Worm (Caenorhabditis elegans) whole organism, mixed stage, embryonic: ENCODE data around the gene srt-33.

Experiments used
- M03D4.4 ChIP-seq: sonication (generic microtip); optimal IDR thresholded peaks from 2 replicates; lab custom pipeline; 2017; ENCODE audit warnings: mild to moderate bottlenecking, missing genetic modification characterization, missing compliant biosample characterization
- ceh-43 ChIP-seq: fragments of 200-800 bp; sonication (Bioruptor generic); optimal IDR thresholded peaks from 2 replicates; lab custom pipeline; 2018; ENCODE audit warnings: mild to moderate bottlenecking, missing genetic modification characterization, moderate library complexity, missing compliant biosample characterization
- elt-3 ChIP-seq: fragments of 150-350 bp; optimal IDR thresholded peaks from 2 replicates; lab custom pipeline; 2014; ENCODE audit warnings: missing biosample characterization, missing genetic modification characterization
- nhr-237 ChIP-seq: fragments of 150-350 bp; optimal IDR thresholded peaks from 2 replicates; lab custom pipeline; 2014; ENCODE audit warnings: missing biosample characterization, missing genetic modification characterization
- nhr-28 ChIP-seq: fragments of 150-350 bp; optimal IDR thresholded peaks from 2 replicates; lab custom pipeline; 2014; ENCODE audit warnings: missing biosample characterization, missing genetic modification characterization
- snpc-4 ChIP-seq: fragments of 150-350 bp; optimal IDR thresholded peaks from 2 replicates; lab custom pipeline; 2014; ENCODE audit warnings: missing biosample characterization, missing genetic modification characterization
- sptf-1 ChIP-seq: sonication (generic microtip); optimal IDR thresholded peaks from 2 replicates; lab custom pipeline; 2017; ENCODE audit warnings: mild to moderate bottlenecking, missing genetic modification characterization, moderate library complexity, missing compliant biosample characterization
- unc-39 ChIP-seq: fragments of 150-350 bp; optimal IDR thresholded peaks from 2 replicates; lab custom pipeline; 2014; ENCODE audit warnings: missing biosample characterization, missing genetic modification characterization
- ztf-11 ChIP-seq: fragments of 150-350 bp; optimal IDR thresholded peaks from 2 replicates; lab custom pipeline; 2014; ENCODE audit warnings: missing biosample characterization, missing genetic modification characterization

ce11 chrV:14322743-14323142, 43.1 kb upstream of the srt-33 start, which contains the start of gene F47B8.3:
- TF ChIP-seq nhr-28 (tag; lab: Kevin White, UChicago) (no peak), unc-39 (tag; lab: Kevin White, UChicago) (no peak), sptf-1 (tag; lab: Kevin White, UChicago) (no peak), snpc-4 (tag; lab: Kevin White, UChicago) (no peak), nhr-237 (tag; lab: Kevin White, UChicago) (no peak), elt-3 (no peak), ceh-43 (GFP tag; lab: Kevin White, UChicago) (no peak), M03D4.4 (tag; lab: Kevin White, UChicago) (no peak), ztf-11 (tag; lab: Kevin White, UChicago) (no peak)
